Fruit fly (Drosophila melanogaster) whole organism, embryonic: Measurements from ENCODE around the gene Nepl18.
A peak's percentile ranks its signal among the peaks of the same experiment; 100 is the strongest.

Experiments
- Ada2b ChIP-seq: fragments of 200-800 bp; sonication (Bioruptor generic); IDR thresholded peaks from 2 replicates; pipeline ENCODE4 v1.3.6; 2022; ENCODE audit warnings: missing biosample characterization, missing genetic modification characterization
- CG10274 ChIP-seq: fragments of 200-800 bp; sonication (Bioruptor generic); optimal IDR thresholded peaks from 3 replicates; lab custom pipeline; 2017; ENCODE audit warnings: missing biosample characterization, mild to moderate bottlenecking, missing genetic modification characterization
- CG10543 ChIP-seq: fragments of 200-800 bp; sonication (Bioruptor generic); optimal IDR thresholded peaks from 3 replicates; lab custom pipeline; 2017; ENCODE audit warnings: missing biosample characterization, mild to moderate bottlenecking, missing genetic modification characterization, moderate library complexity
- CG11085 ChIP-seq: fragments of 200-800 bp; sonication (Bioruptor generic); IDR thresholded peaks from 2 replicates; pipeline ENCODE4 v1.3.6; 2022; ENCODE audit warnings: missing biosample characterization, missing genetic modification characterization
- CG11695 ChIP-seq: fragments of 200-800 bp; sonication (Bioruptor generic); IDR thresholded peaks from 3 replicates; pipeline ENCODE4 v1.3.6; 2022; ENCODE audit warnings: missing biosample characterization, missing genetic modification characterization
- CG11696 ChIP-seq: fragments of 200-800 bp; sonication (Bioruptor generic); IDR thresholded peaks from 2 replicates; pipeline ENCODE4 v1.3.6; 2022; ENCODE audit warnings: missing biosample characterization, missing genetic modification characterization
- CG12769 ChIP-seq: fragments of 200-800 bp; sonication (Bioruptor generic); optimal IDR thresholded peaks from 2 replicates; lab custom pipeline; 2019; ENCODE audit warnings: missing biosample characterization, mild to moderate bottlenecking, missing genetic modification characterization, moderate library complexity
- CG13123 ChIP-seq: fragments of 200-800 bp; sonication (Bioruptor generic); optimal IDR thresholded peaks from 2 replicates; lab custom pipeline; 2016; ENCODE audit warnings: missing biosample characterization, missing genetic modification characterization
- CG13775 ChIP-seq: fragments of 200-800 bp; sonication (Bioruptor generic); optimal IDR thresholded peaks from 3 replicates; lab custom pipeline; 2017; ENCODE audit warnings: missing biosample characterization, mild to moderate bottlenecking, missing genetic modification characterization
- CG1832 ChIP-seq: fragments of 200-800 bp; sonication (Bioruptor generic); optimal IDR thresholded peaks from 2 replicates; lab custom pipeline; 2017; ENCODE audit warnings: missing biosample characterization, mild to moderate bottlenecking, missing genetic modification characterization, inconsistent platforms
- CG32772 ChIP-seq: fragments of 200-800 bp; sonication (Bioruptor generic); IDR thresholded peaks from 2 replicates; pipeline ENCODE4 v1.3.6; 2022; ENCODE audit warnings: missing biosample characterization, missing genetic modification characterization
- CG42726 ChIP-seq: fragments of 200-800 bp; sonication (Bioruptor generic); IDR thresholded peaks from 2 replicates; pipeline ENCODE4 v1.3.6; 2022; ENCODE audit warnings: missing biosample characterization, missing genetic modification characterization; ENCODE audit not compliant: partially characterized antibody
- CG4328 ChIP-seq: fragments of 200-800 bp; sonication (Bioruptor generic); optimal IDR thresholded peaks from 3 replicates; lab custom pipeline; 2017; ENCODE audit warnings: missing biosample characterization, missing genetic modification reagents, missing genetic modification characterization
- CG7357 ChIP-seq: fragments of 200-800 bp; sonication (Bioruptor generic); IDR thresholded peaks from 3 replicates; pipeline ENCODE4 v1.3.6; 2022; ENCODE audit warnings: missing biosample characterization, missing genetic modification characterization
- CG8924 ChIP-seq: fragments of 200-800 bp; optimal IDR thresholded peaks from 3 replicates; lab custom pipeline; 2019; ENCODE audit warnings: missing biosample characterization, mild to moderate bottlenecking, missing genetic modification characterization, moderate library complexity
- CG9437 ChIP-seq: fragments of 200-800 bp; sonication (Bioruptor generic); optimal IDR thresholded peaks from 2 replicates; lab custom pipeline; 2018; ENCODE audit warnings: missing biosample characterization, mild to moderate bottlenecking, missing genetic modification characterization
- CHES-1-like ChIP-seq: fragments of 200-800 bp; sonication (Bioruptor generic); optimal IDR thresholded peaks from 2 replicates; lab custom pipeline; 2016; ENCODE audit warnings: missing biosample characterization, missing genetic modification characterization
- D ChIP-seq, 2 experiments: fragments of 200-800 bp in 1 of 2; fragments of >200 bp in 1 of 2; sonication (Bioruptor generic) in 1 of 2; optimal IDR thresholded peaks; 2 replicates in 1 of 2; 3 replicates in 1 of 2; lab custom pipeline; 2017; ENCODE audit warnings: mild to moderate bottlenecking in 1 of 2, missing biosample characterization in 1 of 2, missing genetic modification characterization in 1 of 2, missing genetic modification reagents in 1 of 2
- Dad ChIP-seq: fragments of 200-800 bp; sonication (Bioruptor generic); optimal IDR thresholded peaks from 3 replicates; lab custom pipeline; 2016; ENCODE audit warnings: missing biosample characterization, missing genetic modification characterization
- Deaf1 ChIP-seq: fragments of 200-800 bp; optimal IDR thresholded peaks from 3 replicates; lab custom pipeline; 2019; ENCODE audit warnings: missing biosample characterization, mild to moderate bottlenecking, missing genetic modification characterization, moderate library complexity
- E2f1 ChIP-seq: fragments of 200-800 bp; sonication (Bioruptor generic); IDR thresholded peaks from 2 replicates; pipeline ENCODE4 v1.3.6; 2022; ENCODE audit warnings: missing biosample characterization, missing genetic modification characterization
- Ets97D ChIP-seq: fragments of 200-800 bp; sonication (Bioruptor generic); optimal IDR thresholded peaks from 3 replicates; lab custom pipeline; 2016; ENCODE audit warnings: missing biosample characterization, missing genetic modification characterization
- HLH4C ChIP-seq: fragments of 200-800 bp; sonication (Bioruptor generic); IDR thresholded peaks from 3 replicates; pipeline ENCODE4 v1.3.6; 2022; ENCODE audit warnings: missing biosample characterization, missing genetic modification characterization; ENCODE audit not compliant: partially characterized antibody
- MESR4 ChIP-seq: fragments of 200-800 bp; sonication (Bioruptor generic); optimal IDR thresholded peaks from 2 replicates; lab custom pipeline; 2018; ENCODE audit warnings: missing biosample characterization, mild to moderate bottlenecking, missing genetic modification characterization, moderate library complexity
- Mad ChIP-seq: fragments of 200-800 bp; sonication (Bioruptor generic); optimal IDR thresholded peaks from 2 replicates; lab custom pipeline; 2016; ENCODE audit warnings: missing biosample characterization, missing genetic modification characterization
- Mes4 ChIP-seq: fragments of 200-800 bp; sonication (Bioruptor generic); optimal IDR thresholded peaks from 2 replicates; lab custom pipeline; 2016; ENCODE audit warnings: missing biosample characterization, missing genetic modification characterization
- Nf-YA ChIP-seq: fragments of 200-800 bp; sonication (Bioruptor generic); IDR thresholded peaks from 2 replicates; pipeline ENCODE4 v1.3.6; 2022; ENCODE audit warnings: missing biosample characterization, missing genetic modification characterization
- Nf-YB ChIP-seq: fragments of 200-800 bp; sonication (Bioruptor generic); optimal IDR thresholded peaks from 3 replicates; lab custom pipeline; 2019; ENCODE audit warnings: missing biosample characterization, mild to moderate bottlenecking, missing genetic modification characterization, moderate library complexity
- Pdp1 ChIP-seq, 2 experiments: fragments of 200-800 bp; sonication (Bioruptor generic); optimal IDR thresholded peaks; 3 replicates each; lab custom pipeline; 2016; ENCODE audit warnings: missing biosample characterization in 2 of 2, missing genetic modification characterization in 2 of 2, mild to moderate bottlenecking in 1 of 2, moderate library complexity in 1 of 2
- ab ChIP-seq: fragments of 200-800 bp; sonication (Bioruptor generic); optimal IDR thresholded peaks from 2 replicates; lab custom pipeline; 2016; ENCODE audit warnings: missing biosample characterization, missing genetic modification characterization
- ato ChIP-seq: fragments of 200-800 bp; sonication (Bioruptor generic); IDR thresholded peaks from 2 replicates; pipeline ENCODE4 v1.3.6; 2022; ENCODE audit warnings: missing biosample characterization, missing genetic modification characterization; ENCODE audit not compliant: partially characterized antibody
- bcd ChIP-seq: fragments of 200-800 bp; sonication (Bioruptor generic); optimal IDR thresholded peaks from 2 replicates; lab custom pipeline; 2017; ENCODE audit warnings: missing biosample characterization, mild to moderate bottlenecking, missing genetic modification characterization
- cg ChIP-seq: fragments of 200-800 bp; sonication (Bioruptor generic); optimal IDR thresholded peaks from 3 replicates; lab custom pipeline; 2019; ENCODE audit warnings: missing biosample characterization, mild to moderate bottlenecking, missing genetic modification characterization, moderate library complexity
- chm ChIP-seq: fragments of 200-800 bp; sonication (Bioruptor generic); IDR thresholded peaks from 2 replicates; pipeline ENCODE4 v1.3.6; 2022; ENCODE audit warnings: missing biosample characterization, missing genetic modification characterization
- crol ChIP-seq: fragments of 200-800 bp; sonication (Bioruptor generic); IDR thresholded peaks from 2 replicates; pipeline ENCODE4 v1.3.6; 2022; ENCODE audit warnings: missing biosample characterization, missing genetic modification characterization
- dimm ChIP-seq: fragments of 200-800 bp; sonication (Bioruptor generic); IDR thresholded peaks from 2 replicates; pipeline ENCODE4 v1.3.6; 2022; ENCODE audit warnings: missing biosample characterization, missing genetic modification characterization
- dpn ChIP-seq, 2 experiments: fragments of 200-800 bp; sonication (Bioruptor generic); optimal IDR thresholded peaks; 3 replicates each; lab custom pipeline; 2016; ENCODE audit warnings: missing biosample characterization in 2 of 2, missing genetic modification characterization in 2 of 2
- fu2 ChIP-seq: fragments of 200-800 bp; sonication (Bioruptor generic); optimal IDR thresholded peaks from 2 replicates; lab custom pipeline; 2016; ENCODE audit warnings: missing biosample characterization, missing genetic modification characterization
- gcm2 ChIP-seq: fragments of 200-800 bp; sonication (Bioruptor generic); optimal IDR thresholded peaks from 2 replicates; lab custom pipeline; 2016; ENCODE audit warnings: missing biosample characterization, missing genetic modification characterization
- hbn ChIP-seq: fragments of 200-800 bp; sonication (Bioruptor generic); IDR thresholded peaks from 2 replicates; pipeline ENCODE4 v1.3.6; 2022; ENCODE audit warnings: missing biosample characterization, missing genetic modification characterization; ENCODE audit not compliant: partially characterized antibody
- maf-S ChIP-seq: fragments of 200-800 bp; sonication (Bioruptor generic); optimal IDR thresholded peaks from 2 replicates; lab custom pipeline; 2016; ENCODE audit warnings: missing biosample characterization, missing genetic modification characterization
- ranshi ChIP-seq: fragments of 200-800 bp; sonication (Bioruptor generic); IDR thresholded peaks from 2 replicates; pipeline ENCODE4 v1.3.6; 2022; ENCODE audit warnings: missing biosample characterization, missing genetic modification characterization
- sd ChIP-seq: fragments of 200-800 bp; sonication (Bioruptor generic); optimal IDR thresholded peaks from 3 replicates; lab custom pipeline; 2018; ENCODE audit warnings: missing biosample characterization, mild to moderate bottlenecking, missing genetic modification characterization, moderate library complexity
- sob ChIP-seq: fragments of 200-800 bp; sonication (Bioruptor generic); IDR thresholded peaks from 2 replicates; pipeline ENCODE4 v1.3.6; 2022; ENCODE audit warnings: missing biosample characterization, missing genetic modification characterization
- sug ChIP-seq: fragments of 200-800 bp; optimal IDR thresholded peaks from 2 replicates; lab custom pipeline; 2019; ENCODE audit warnings: missing biosample characterization, mild to moderate bottlenecking, missing genetic modification characterization, moderate library complexity
- vnd ChIP-seq: fragments of 200-800 bp; sonication (Bioruptor generic); IDR thresholded peaks from 3 replicates; pipeline ENCODE4 v1.3.6; 2022; ENCODE audit warnings: missing biosample characterization, missing genetic modification characterization; ENCODE audit not compliant: partially characterized antibody
- wek ChIP-seq: fragments of 200-800 bp; sonication (Bioruptor generic); optimal IDR thresholded peaks from 3 replicates; lab custom pipeline; 2018; ENCODE audit warnings: missing biosample characterization, mild to moderate bottlenecking, missing genetic modification characterization, moderate library complexity
- zfh1 ChIP-seq: fragments of 200-800 bp; sonication (Bioruptor generic); IDR thresholded peaks from 3 replicates; pipeline ENCODE4 v1.3.6; 2022; ENCODE audit warnings: missing biosample characterization, missing genetic modification characterization

Gene Nepl18

dm6 chr3R:28901468-28902163, 26.2 kb downstream of the Nepl18 start (continued):
- TF ChIP-seq D (optimal IDR thresholded peaks at IDR 0.05; lab: Kevin White, UChicago) (peak; percentile 22), D (GFP tag; optimal IDR thresholded peaks at IDR 0.05; lab: Kevin White, UChicago) (no peak)

DNA sequence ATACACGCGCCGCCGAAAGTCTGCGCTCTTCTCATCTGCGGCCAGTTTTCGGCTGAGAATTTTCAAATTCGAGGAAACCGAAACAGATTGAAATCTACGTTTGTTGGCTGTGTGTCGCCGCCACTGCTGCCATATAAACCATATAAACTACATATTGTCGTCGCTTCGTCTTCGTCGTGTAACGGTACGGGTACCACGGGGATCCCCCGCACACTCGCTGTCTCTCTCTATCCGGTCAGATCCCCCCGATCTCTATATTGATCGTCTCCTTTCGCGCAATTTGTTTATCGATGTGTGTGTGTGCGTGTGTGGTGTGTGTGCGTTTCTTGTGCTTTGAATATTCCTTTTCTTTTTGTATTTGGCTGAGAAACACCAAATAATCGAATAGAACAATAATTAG, 28.0 kb downstream of the Nepl18 start:
- peak; percentile 51 for TF ChIP-seq cg (GFP tag; lab: Kevin White, UChicago)
- TF ChIP-seq crol (GFP tag; lab: Robert Waterston, UW) = peak; percentile 77
- no peak for TF ChIP-seq zfh1 (GFP tag; lab: Robert Waterston, UW)
- no peak for TF ChIP-seq Nf-YB (GFP tag; lab: Kevin White, UChicago)
- no peak for TF ChIP-seq CG11696
- TF ChIP-seq CG9437 = no peak
- TF ChIP-seq sd = peak; percentile 15
- TF ChIP-seq hbn (GFP tag; lab: Robert Waterston, UW) = 0 out of 2 replicates have a peak, but pooled peaks have one; percentile 22
- no peak for TF ChIP-seq E2f1
- TF ChIP-seq Ets97D (GFP tag; lab: Kevin White, UChicago) = peak; percentile 12
- no peak for TF ChIP-seq CG8924 (tag; lab: Kevin White, UChicago)
- TF ChIP-seq Dad = no peak
- no peak for TF ChIP-seq sob
- no peak for TF ChIP-seq bcd (GFP tag; lab: Kevin White, UChicago)
- TF ChIP-seq chm (GFP tag; lab: Robert Waterston, UW) = 0 out of 2 replicates have a peak, but pooled peaks have one; percentile 25
- TF ChIP-seq Pdp1 (GFP tag; optimal IDR thresholded peaks at IDR 0.05; lab: Kevin White, UChicago) = peak in 1 of 2 experiments; percentile 4
- no peak for TF ChIP-seq HLH4C
- TF ChIP-seq CG10543 = peak; percentile 45
- 0 out of 2 replicates have a peak, but pooled peaks have one; percentile 7 for TF ChIP-seq CG42726 (GFP tag; lab: Robert Waterston, UW)
- TF ChIP-seq CG12769 (tag; lab: Kevin White, UChicago) = peak; percentile 33
- no peak for TF ChIP-seq CG11695
- no peak for TF ChIP-seq dimm
- no peak for TF ChIP-seq MESR4 (GFP tag; lab: Kevin White, UChicago)
- TF ChIP-seq CG32772 = no peak
- TF ChIP-seq CG4328 = no peak
- TF ChIP-seq ab = no peak
- TF ChIP-seq Deaf1 = peak; percentile 62
- no peak for TF ChIP-seq ranshi (GFP tag; lab: Robert Waterston, UW)

- TF ChIP-seq CG1832 (GFP tag; lab: Kevin White, UChicago) (no peak), CG13123 (GFP tag; lab: Kevin White, UChicago) (peak; percentile 12), wek (GFP tag; lab: Kevin White, UChicago) (no peak), Ada2b (GFP tag; lab: Robert Waterston, UW) (peak; percentile 22; the same call in 1 of the 2 replicates), ato (GFP tag; lab: Robert Waterston, UW) (no peak), HLH4C (no peak), Nf-YA (GFP tag; lab: Robert Waterston, UW) (peak; percentile 51; the same call in 1 of the 2 replicates), sd (no peak), dpn (GFP tag; optimal IDR thresholded peaks at IDR 0.05; lab: Kevin White, UChicago) (peak in 1 of 2 experiments; percentile 27), Mes4 (no peak), CG7357 (GFP tag; lab: Robert Waterston, UW) (no peak), CG10274 (GFP tag; lab: Kevin White, UChicago) (no peak), vnd (GFP tag; lab: Robert Waterston, UW) (no peak), fu2 (GFP tag; lab: Kevin White, UChicago) (no peak), CG11085 (GFP tag; lab: Robert Waterston, UW) (no peak), CG8924 (tag; lab: Kevin White, UChicago) (peak; percentile 39), gcm2 (GFP tag; lab: Kevin White, UChicago) (no peak), CHES-1-like (GFP tag; lab: Kevin White, UChicago) (no peak), sug (tag; lab: Kevin White, UChicago) (no peak), CG13775 (GFP tag; lab: Kevin White, UChicago) (no peak), maf-S (GFP tag; lab: Kevin White, UChicago) (no peak), Mad (no peak), CG42726 (GFP tag; lab: Robert Waterston, UW) (no peak)
Measured at dm6 chr3R:28904174-28904573, 28.8 kb downstream of the Nepl18 start.
